Fruit fly (Drosophila melanogaster) whole organism, pupa: Measurements from ENCODE around the gene CG32099.

ENCODE experiments used
- CG10348 ChIP-seq: fragments of 200-800 bp; sonication (Bioruptor generic); IDR thresholded peaks from 2 replicates; pipeline ENCODE4 v1.3.6; 2022; ENCODE audit warnings: missing biosample characterization, missing genetic modification characterization
- CG12605 ChIP-seq: fragments of 200-800 bp; sonication (Bioruptor generic); IDR thresholded peaks from 2 replicates; pipeline ENCODE4 v1.3.6; 2022; ENCODE audit warnings: missing biosample characterization, missing genetic modification characterization
- CG13204 ChIP-seq: fragments of 200-800 bp; sonication (Bioruptor generic); optimal IDR thresholded peaks from 2 replicates; lab custom pipeline; 2018; ENCODE audit warnings: missing biosample characterization, mild to moderate bottlenecking, missing genetic modification characterization, moderate library complexity
- CG14655 ChIP-seq: fragments of 200-800 bp; sonication (Bioruptor generic); optimal IDR thresholded peaks from 3 replicates; lab custom pipeline; 2017; ENCODE audit warnings: mild to moderate bottlenecking, missing biosample characterization, missing genetic modification reagents, missing genetic modification characterization
- CG15710 ChIP-seq: fragments of 200-800 bp; sonication (Bioruptor generic); optimal IDR thresholded peaks from 2 replicates; lab custom pipeline; 2018; ENCODE audit warnings: missing biosample characterization, mild to moderate bottlenecking, missing genetic modification characterization, moderate library complexity
- CG32121 ChIP-seq: fragments of 200-800 bp; sonication (Bioruptor generic); IDR thresholded peaks from 2 replicates; pipeline ENCODE4 v1.3.6; 2022; ENCODE audit warnings: missing biosample characterization, missing genetic modification characterization
- CG4496 ChIP-seq: fragments of 200-800 bp; sonication (Bioruptor generic); IDR thresholded peaks from 3 replicates; pipeline ENCODE4 v1.3.6; 2022; ENCODE audit warnings: missing biosample characterization, missing genetic modification characterization
- CG8159 ChIP-seq: fragments of 200-800 bp; sonication (Bioruptor generic); optimal IDR thresholded peaks from 3 replicates; lab custom pipeline; 2018; ENCODE audit warnings: missing biosample characterization, mild to moderate bottlenecking, missing genetic modification characterization, moderate library complexity
- CG8301 ChIP-seq: fragments of 200-800 bp; sonication (Bioruptor generic); optimal IDR thresholded peaks from 2 replicates; lab custom pipeline; 2018; ENCODE audit warnings: missing biosample characterization, mild to moderate bottlenecking, missing genetic modification characterization
- CG9948 ChIP-seq: fragments of 200-800 bp; sonication (Bioruptor generic); optimal IDR thresholded peaks from 2 replicates; lab custom pipeline; 2018; ENCODE audit warnings: missing biosample characterization, mild to moderate bottlenecking, missing genetic modification characterization, moderate library complexity
- EcR ChIP-seq: fragments of 200-800 bp; sonication (Bioruptor generic); optimal IDR thresholded peaks from 3 replicates; lab custom pipeline; 2019; ENCODE audit warnings: missing biosample characterization, missing genetic modification characterization, mild to moderate bottlenecking, moderate library complexity, missing genetic modification reagents
- Ets98B ChIP-seq: fragments of 200-800 bp; sonication (Bioruptor generic); IDR thresholded peaks from 2 replicates; pipeline ENCODE4 v1.3.6; 2022; ENCODE audit warnings: missing biosample characterization, missing genetic modification characterization
- Pif1B ChIP-seq: fragments of 200-800 bp; sonication (Bioruptor generic); optimal IDR thresholded peaks from 3 replicates; lab custom pipeline; 2016; ENCODE audit warnings: missing biosample characterization, missing genetic modification characterization
- Snoo ChIP-seq: fragments of 200-800 bp; sonication (Bioruptor generic); optimal IDR thresholded peaks from 3 replicates; lab custom pipeline; 2017; ENCODE audit warnings: missing biosample characterization, mild to moderate bottlenecking, missing genetic modification characterization, inconsistent platforms
- fd96Ca ChIP-seq: fragments of 200-800 bp; sonication (Bioruptor generic); IDR thresholded peaks from 3 replicates; pipeline ENCODE4 v1.3.6; 2022; ENCODE audit warnings: missing biosample characterization, missing genetic modification characterization
- gl ChIP-seq: fragments of 200-800 bp; sonication (Bioruptor generic); optimal IDR thresholded peaks from 2 replicates; lab custom pipeline; 2018; ENCODE audit warnings: missing biosample characterization, mild to moderate bottlenecking, missing genetic modification characterization
- rn ChIP-seq: fragments of 200-800 bp; sonication (Bioruptor generic); IDR thresholded peaks from 2 replicates; pipeline ENCODE4 v1.3.6; 2022; ENCODE audit warnings: missing biosample characterization, missing genetic modification characterization

CG32099 gene

dm6 chr3L:12193485-12193884 lies 44.4 kb downstream of the CG32099 start, which contains the start of gene thoc6:
Gene thoc6, minus strand, starts transcription at chr3L:12193688.
- TF ChIP-seq CG12605 (GFP tag; lab: Robert Waterston, UW): no peak
- TF ChIP-seq fd96Ca (GFP tag; lab: Robert Waterston, UW): no peak
- TF ChIP-seq Ets98B (GFP tag; lab: Robert Waterston, UW): no peak
- no peak for TF ChIP-seq CG32121
- TF ChIP-seq Snoo (tag; lab: Kevin White, UChicago): no peak
- TF ChIP-seq CG9948 (tag; lab: Kevin White, UChicago): no peak
- no peak for TF ChIP-seq CG8159 (tag; lab: Kevin White, UChicago)
- TF ChIP-seq CG10348: no peak
- no peak for TF ChIP-seq EcR (GFP tag; lab: Kevin White, UChicago)
- TF ChIP-seq Pif1B (GFP tag; lab: Kevin White, UChicago): no peak
- no peak for TF ChIP-seq rn (GFP tag; lab: Robert Waterston, UW)
- TF ChIP-seq CG4496 (GFP tag; lab: Robert Waterston, UW): no peak
- TF ChIP-seq CG15710 (tag; lab: Kevin White, UChicago): no peak
- TF ChIP-seq CG8301: no peak

- no peak for TF ChIP-seq gl (tag; lab: Kevin White, UChicago)
- TF ChIP-seq CG14655: no peak
- no peak for TF ChIP-seq CG9948 (tag; lab: Kevin White, UChicago)
- no peak for TF ChIP-seq CG13204 (GFP tag; lab: Kevin White, UChicago)
- no peak for TF ChIP-seq CG8159 (tag; lab: Kevin White, UChicago)
- TF ChIP-seq CG8301: no peak
- no peak for TF ChIP-seq CG12605 (GFP tag; lab: Robert Waterston, UW)
- no peak for TF ChIP-seq CG15710 (tag; lab: Kevin White, UChicago)
- no peak for TF ChIP-seq Pif1B (GFP tag; lab: Kevin White, UChicago)
Measured at dm6 chr3L:12197491-12197890, 48.4 kb downstream of the CG32099 start, which contains the start of gene CG11529. Gene CG11529, plus strand, starts transcription at chr3L:12197791.
